Worm (Caenorhabditis elegans) whole organism, late embryonic: ENCODE data around the gene hpd-1.

ENCODE experiments used
- C38D4.7 ChIP-seq: fragments of 200-800 bp; sonication (Bioruptor generic); optimal IDR thresholded peaks from 2 replicates; lab custom pipeline; 2018; ENCODE audit warnings: mild to moderate bottlenecking, missing genetic modification characterization, moderate library complexity, missing compliant biosample characterization
- K02D7.2 ChIP-seq: sonication (generic microtip); optimal IDR thresholded peaks from 2 replicates; lab custom pipeline; 2017; ENCODE audit warnings: mild to moderate bottlenecking, missing genetic modification characterization, missing compliant biosample characterization
- K09A11.1 ChIP-seq: sonication (generic microtip); optimal IDR thresholded peaks from 2 replicates; lab custom pipeline; 2017; ENCODE audit warnings: antibody characterized with exemption, mild to moderate bottlenecking, missing genetic modification characterization, missing compliant biosample characterization; ENCODE audit not compliant: insufficient read depth
- Y22D7AL.16 ChIP-seq: sonication (generic microtip); optimal IDR thresholded peaks from 2 replicates; lab custom pipeline; 2016; ENCODE audit warnings: missing genetic modification characterization, missing compliant biosample characterization
- ahr-1 ChIP-seq: sonication (generic microtip); optimal IDR thresholded peaks from 2 replicates; lab custom pipeline; 2016; ENCODE audit warnings: missing genetic modification characterization, missing compliant biosample characterization
- ceh-14 ChIP-seq: sonication (generic microtip); optimal IDR thresholded peaks from 2 replicates; lab custom pipeline; 2016; ENCODE audit warnings: missing genotype, missing genetic modification characterization, missing compliant biosample characterization
- ceh-18 ChIP-seq: sonication (generic microtip); optimal IDR thresholded peaks from 2 replicates; lab custom pipeline; 2016; ENCODE audit warnings: missing genetic modification characterization, missing compliant biosample characterization
- ceh-2 ChIP-seq: sonication (generic microtip); optimal IDR thresholded peaks from 2 replicates; lab custom pipeline; 2016; ENCODE audit warnings: missing genotype, missing genetic modification characterization, missing compliant biosample characterization
- ceh-24 ChIP-seq: sonication (generic microtip); optimal IDR thresholded peaks from 2 replicates; lab custom pipeline; 2016; ENCODE audit warnings: mild to moderate bottlenecking, missing genetic modification characterization, missing compliant biosample characterization
- ceh-34 ChIP-seq: sonication (generic microtip); optimal IDR thresholded peaks from 2 replicates; lab custom pipeline; 2016; ENCODE audit warnings: mild to moderate bottlenecking, missing genetic modification characterization, missing compliant biosample characterization
- ceh-48 ChIP-seq: sonication (generic microtip); optimal IDR thresholded peaks from 2 replicates; lab custom pipeline; 2016; ENCODE audit warnings: missing genetic modification characterization, inconsistent platforms, missing compliant biosample characterization
- ceh-9 ChIP-seq: sonication (generic microtip); optimal IDR thresholded peaks from 2 replicates; lab custom pipeline; 2016; ENCODE audit warnings: mild to moderate bottlenecking, missing genetic modification characterization, inconsistent platforms, missing compliant biosample characterization
- che-1 ChIP-seq: sonication (generic microtip); optimal IDR thresholded peaks from 2 replicates; lab custom pipeline; 2016; ENCODE audit warnings: mild to moderate bottlenecking, missing genetic modification characterization, missing compliant biosample characterization
- dmd-4 ChIP-seq: sonication (generic microtip); optimal IDR thresholded peaks from 2 replicates; lab custom pipeline; 2016; ENCODE audit warnings: borderline replicate concordance, missing genetic modification characterization, missing compliant biosample characterization
- dve-1 ChIP-seq: sonication (generic microtip); optimal IDR thresholded peaks from 2 replicates; lab custom pipeline; 2017; ENCODE audit warnings: antibody characterized with exemption, mild to moderate bottlenecking, missing genetic modification characterization, missing compliant biosample characterization
- elt-4 ChIP-seq: sonication (generic microtip); optimal IDR thresholded peaks from 2 replicates; lab custom pipeline; 2016; ENCODE audit warnings: missing genetic modification characterization, missing compliant biosample characterization
- ets-4 ChIP-seq: sonication (generic microtip); optimal IDR thresholded peaks from 2 replicates; lab custom pipeline; 2016; ENCODE audit warnings: missing genetic modification characterization, missing compliant biosample characterization
- fkh-10 ChIP-seq: fragments of 150-350 bp; optimal IDR thresholded peaks from 2 replicates; lab custom pipeline; 2014; ENCODE audit warnings: missing biosample characterization, missing genetic modification reagents, missing genetic modification characterization
- fkh-6 ChIP-seq: sonication (generic microtip); optimal IDR thresholded peaks from 2 replicates; lab custom pipeline; 2016; ENCODE audit warnings: missing genetic modification characterization, missing compliant biosample characterization
- gmeb-2 ChIP-seq: sonication (generic microtip); optimal IDR thresholded peaks from 2 replicates; lab custom pipeline; 2016; ENCODE audit warnings: missing genetic modification characterization, inconsistent platforms, missing compliant biosample characterization
- hlh-13 ChIP-seq: fragments of 200-800 bp; sonication (Bioruptor generic); optimal IDR thresholded peaks from 2 replicates; lab custom pipeline; 2018; ENCODE audit warnings: mild to moderate bottlenecking, missing genetic modification characterization, missing compliant biosample characterization
- hlh-15 ChIP-seq: sonication (generic microtip); optimal IDR thresholded peaks from 2 replicates; lab custom pipeline; 2016; ENCODE audit warnings: missing genetic modification characterization, missing compliant biosample characterization
- hlh-30 ChIP-seq: sonication (generic microtip); optimal IDR thresholded peaks from 2 replicates; lab custom pipeline; 2017; ENCODE audit warnings: antibody characterized with exemption, missing genetic modification characterization, missing compliant biosample characterization; ENCODE audit not compliant: insufficient read depth
- lim-6 ChIP-seq: sonication (generic microtip); optimal IDR thresholded peaks from 2 replicates; lab custom pipeline; 2016; ENCODE audit warnings: missing genetic modification characterization, missing compliant biosample characterization
- lin-11 ChIP-seq: fragments of 200-800 bp; sonication (Bioruptor generic); optimal IDR thresholded peaks from 2 replicates; lab custom pipeline; 2018; ENCODE audit warnings: mild to moderate bottlenecking, missing genetic modification characterization, missing compliant biosample characterization
- madf-2 ChIP-seq: sonication (generic microtip); optimal IDR thresholded peaks from 2 replicates; lab custom pipeline; 2017; ENCODE audit warnings: missing genetic modification characterization, missing compliant biosample characterization
- mec-3 ChIP-seq: sonication (generic microtip); optimal IDR thresholded peaks from 2 replicates; lab custom pipeline; 2016; ENCODE audit warnings: borderline replicate concordance, missing genetic modification characterization, missing compliant biosample characterization
- npax-4 ChIP-seq: sonication (generic microtip); optimal IDR thresholded peaks from 2 replicates; lab custom pipeline; 2016; ENCODE audit warnings: missing genetic modification characterization, missing compliant biosample characterization
- pax-1 ChIP-seq: fragments of 150-350 bp; optimal IDR thresholded peaks from 2 replicates; lab custom pipeline; 2014; ENCODE audit warnings: missing biosample characterization, missing genetic modification characterization
- pha-4 ChIP-seq: fragments of 150-350 bp; optimal IDR thresholded peaks from 2 replicates; lab custom pipeline; 2018; ENCODE audit warnings: missing biosample characterization, missing genetic modification reagents, missing genetic modification characterization
- ref-2 ChIP-seq: sonication (generic microtip); optimal IDR thresholded peaks from 2 replicates; lab custom pipeline; 2016; ENCODE audit warnings: missing genetic modification characterization, missing compliant biosample characterization
- rnt-1 ChIP-seq: sonication (generic microtip); optimal IDR thresholded peaks from 2 replicates; lab custom pipeline; 2016; ENCODE audit warnings: missing genetic modification characterization, missing compliant biosample characterization
- sdc-2 ChIP-seq: sonication (generic microtip); optimal IDR thresholded peaks from 2 replicates; lab custom pipeline; 2016; ENCODE audit warnings: missing genotype, missing genetic modification characterization, missing compliant biosample characterization
- sox-2 ChIP-seq: fragments of 200-800 bp; sonication (Bioruptor generic); IDR thresholded peaks from 2 replicates; pipeline ENCODE4 v1.3.6; 2022; ENCODE audit warnings: missing genetic modification reagents, missing genetic modification characterization, missing compliant biosample characterization
- syd-9 ChIP-seq: sonication (generic microtip); optimal IDR thresholded peaks from 2 replicates; lab custom pipeline; 2016; ENCODE audit warnings: mild to moderate bottlenecking, missing genetic modification characterization, moderate library complexity, missing compliant biosample characterization
- tbx-7 ChIP-seq: sonication (generic microtip); optimal IDR thresholded peaks from 2 replicates; lab custom pipeline; 2016; ENCODE audit warnings: missing genotype, missing genetic modification characterization, missing compliant biosample characterization
- unc-3 ChIP-seq, 2 experiments: fragments of 200-800 bp in 1 of 2; sonication (Bioruptor generic) in 1 of 2; sonication (generic microtip) in 1 of 2; conservative IDR thresholded peaks in 1 of 2; optimal IDR thresholded peaks in 1 of 2; 2 replicates each; pipeline versions ENCODE4 v1.3.6 to Lab custom; 2016 to 2022; ENCODE audit warnings: missing compliant biosample characterization in 2 of 2, missing genetic modification characterization in 2 of 2, missing genetic modification reagents in 1 of 2
- unc-42 ChIP-seq: sonication (generic microtip); optimal IDR thresholded peaks from 2 replicates; lab custom pipeline; 2016; ENCODE audit warnings: missing genotype, missing genetic modification characterization, missing compliant biosample characterization
- unc-86 ChIP-seq: sonication (generic microtip); optimal IDR thresholded peaks from 2 replicates; lab custom pipeline; 2016; ENCODE audit warnings: missing genetic modification characterization, missing compliant biosample characterization
- zip-5 ChIP-seq: sonication (generic microtip); optimal IDR thresholded peaks from 2 replicates; lab custom pipeline; 2016; ENCODE audit warnings: missing genetic modification characterization, missing compliant biosample characterization
- ztf-16 ChIP-seq: sonication (generic microtip); optimal IDR thresholded peaks from 2 replicates; lab custom pipeline; 2017; ENCODE audit warnings: missing genetic modification characterization, missing compliant biosample characterization

hpd-1 gene

DNA sequence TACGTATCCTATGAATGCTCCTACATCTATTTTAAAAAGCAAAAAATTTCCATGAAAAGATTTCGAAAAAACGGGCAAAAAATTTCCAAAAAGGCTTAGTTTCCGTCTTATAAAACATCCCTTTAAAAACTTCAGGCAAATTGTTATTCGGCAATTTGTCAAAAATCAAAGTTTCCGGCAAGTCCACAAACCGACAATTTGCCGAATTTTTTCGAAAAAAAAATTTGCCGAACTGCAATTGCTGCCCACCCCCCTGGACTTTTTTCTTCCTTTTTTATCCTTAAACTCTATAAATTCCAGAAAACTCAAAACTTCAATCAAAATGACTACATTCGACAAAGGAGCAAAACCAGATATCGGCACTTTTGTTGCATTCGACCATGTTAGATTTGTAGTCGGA lies at the start of gene hpd-1:
TSS of gene hpd-1 (plus strand) at position 301 of the 400 bp plus-strand sequence.
- TF ChIP-seq mec-3: no peak
- TF ChIP-seq ets-4 (tag; lab: Kevin White, UChicago): no peak
- TF ChIP-seq ceh-34 (tag; lab: Kevin White, UChicago): no peak
- no peak for TF ChIP-seq pax-1 (tag; lab: Kevin White, UChicago)
- TF ChIP-seq fkh-10: no peak
- no peak for TF ChIP-seq lim-6 (tag; lab: Kevin White, UChicago)
- TF ChIP-seq K09A11.1 (tag; lab: Kevin White, UChicago): no peak
- TF ChIP-seq fkh-6 (tag; lab: Kevin White, UChicago): no peak
- no peak for TF ChIP-seq rnt-1
- TF ChIP-seq gmeb-2 (tag; lab: Kevin White, UChicago): no peak
- TF ChIP-seq ceh-2 (tag; lab: Kevin White, UChicago): no peak
- TF ChIP-seq K02D7.2 (tag; lab: Kevin White, UChicago): no peak
- no peak for TF ChIP-seq npax-4 (tag; lab: Kevin White, UChicago)
- no peak for TF ChIP-seq unc-3 (GFP tag; conservative IDR thresholded peaks at IDR 0.05; lab: Robert Waterston, UW)
- TF ChIP-seq unc-3 (tag; optimal IDR thresholded peaks at IDR 0.05; lab: Kevin White, UChicago): no peak
- no peak for TF ChIP-seq ceh-9 (tag; lab: Kevin White, UChicago)
- TF ChIP-seq madf-2 (tag; lab: Kevin White, UChicago): no peak
- no peak for TF ChIP-seq tbx-7 (tag; lab: Kevin White, UChicago)

DNA sequence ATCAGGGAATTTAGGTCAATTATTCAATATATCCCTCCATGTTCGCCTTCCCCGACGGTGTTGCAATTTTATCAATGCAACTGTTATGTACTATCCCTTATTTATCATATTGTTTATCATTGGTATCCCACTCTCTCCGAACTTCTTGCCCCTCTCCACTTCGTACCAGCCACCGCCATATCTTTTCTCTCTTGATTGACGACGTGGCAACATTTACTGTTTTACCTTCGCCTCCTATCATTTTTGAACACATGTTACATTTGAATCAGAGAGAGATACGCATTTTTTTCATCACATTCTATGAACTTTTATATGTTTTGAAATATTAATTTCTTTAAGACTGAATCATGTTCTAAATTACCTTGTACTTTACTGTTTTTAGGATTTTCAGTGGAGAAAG lies 48.9 kb upstream of the hpd-1 start:
- TF ChIP-seq unc-42 (tag; lab: Kevin White, UChicago) (no peak), che-1 (tag; lab: Kevin White, UChicago) (no peak), fkh-6 (tag; lab: Kevin White, UChicago) (no peak), ceh-18 (tag; lab: Kevin White, UChicago) (no peak), ceh-24 (no peak), ceh-34 (tag; lab: Kevin White, UChicago) (no peak), lin-11 (tag; lab: Kevin White, UChicago) (no peak), ceh-48 (tag; lab: Kevin White, UChicago) (no peak), unc-86 (tag; lab: Kevin White, UChicago) (no peak), rnt-1 (no peak), pha-4 (tag; lab: Kevin White, UChicago) (no peak), dmd-4 (tag; lab: Kevin White, UChicago) (no peak), ref-2 (no peak), zip-5 (tag; lab: Kevin White, UChicago) (no peak), pax-1 (tag; lab: Kevin White, UChicago) (no peak)

DNA sequence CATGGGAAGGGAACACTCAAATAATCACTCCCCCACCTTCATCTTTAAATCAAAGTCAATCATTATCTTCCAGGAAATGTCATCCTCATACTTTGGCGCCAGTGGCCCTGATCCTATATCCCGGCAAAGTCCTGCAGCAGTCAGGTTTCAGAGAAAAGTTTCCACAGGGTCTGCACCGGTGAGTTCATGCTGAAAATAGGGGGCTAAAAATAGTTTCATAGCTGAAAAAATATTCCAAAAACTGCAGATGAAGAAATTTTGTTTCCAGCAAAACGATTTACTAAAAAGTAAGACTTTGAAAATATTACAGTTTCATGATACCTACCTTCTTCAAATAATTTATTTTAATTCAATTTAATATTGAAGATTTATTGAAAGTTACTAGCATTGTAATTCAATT lies 47.3 kb upstream of the hpd-1 start, which contains the start of gene ptr-25:
TSS of gene ptr-25 (plus strand) at position 73 of the 400 bp plus-strand sequence.
- TF ChIP-seq ceh-14 (no peak), madf-2 (tag; lab: Kevin White, UChicago) (no peak), ztf-16 (no peak), syd-9 (no peak), hlh-13 (no peak), gmeb-2 (tag; lab: Kevin White, UChicago) (no peak), Y22D7AL.16 (tag; lab: Kevin White, UChicago) (no peak)

DNA sequence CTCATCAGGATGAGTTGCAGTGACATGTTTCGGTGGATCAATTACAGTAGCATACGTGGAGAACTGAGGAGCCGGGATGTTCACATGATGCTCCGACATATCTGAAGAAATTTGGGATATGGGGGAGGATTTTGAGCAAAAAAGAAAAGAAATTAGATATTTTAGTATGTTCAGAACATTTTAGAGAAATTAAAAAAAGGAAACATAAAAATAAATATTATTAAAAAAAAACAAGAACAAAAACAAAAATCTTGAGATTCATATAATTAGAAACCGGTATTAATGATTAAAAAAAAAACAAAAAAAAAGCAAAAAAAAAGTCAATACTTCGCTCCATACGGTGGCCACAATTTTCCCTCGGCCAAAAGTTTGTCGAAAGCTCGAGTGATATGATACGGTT lies 31.6 kb upstream of the hpd-1 start, which contains the start of gene rab-33:
TSS of gene rab-33 (minus strand) at position 101 of the 400 bp plus-strand sequence.
- TF ChIP-seq ceh-2 (tag; lab: Kevin White, UChicago): no peak
- no peak for TF ChIP-seq Y22D7AL.16 (tag; lab: Kevin White, UChicago)
- no peak for TF ChIP-seq dve-1 (tag; lab: Kevin White, UChicago)
- no peak for TF ChIP-seq sox-2 (GFP tag; lab: Robert Waterston, UW)
- TF ChIP-seq C38D4.7 (GFP tag; lab: Kevin White, UChicago): no peak
- TF ChIP-seq madf-2 (tag; lab: Kevin White, UChicago): no peak
- TF ChIP-seq hlh-30 (tag; lab: Kevin White, UChicago): no peak
- TF ChIP-seq hlh-15 (tag; lab: Kevin White, UChicago): no peak
- TF ChIP-seq ceh-24: no peak
- no peak for TF ChIP-seq elt-4 (tag; lab: Kevin White, UChicago)
- TF ChIP-seq pax-1 (tag; lab: Kevin White, UChicago): no peak
- no peak for TF ChIP-seq che-1 (tag; lab: Kevin White, UChicago)
- no peak for TF ChIP-seq ahr-1 (tag; lab: Kevin White, UChicago)
- TF ChIP-seq sdc-2 (tag; lab: Kevin White, UChicago): no peak
- no peak for TF ChIP-seq ref-2
- TF ChIP-seq ceh-48 (tag; lab: Kevin White, UChicago): no peak
- TF ChIP-seq fkh-6 (tag; lab: Kevin White, UChicago): no peak
